Worm (Caenorhabditis elegans) whole organism, L4 larva: Measurements from ENCODE around the gene dgtr-1.

ENCODE experiments used
- F10B5.3 ChIP-seq: sonication (generic microtip); optimal IDR thresholded peaks from 2 replicates; lab custom pipeline; 2016; ENCODE audit warnings: mild to moderate bottlenecking, missing genetic modification characterization, missing compliant biosample characterization
- T20F7.1 ChIP-seq: fragments of 200-800 bp; sonication (Bioruptor generic); optimal IDR thresholded peaks from 2 replicates; lab custom pipeline; 2018; ENCODE audit warnings: mild to moderate bottlenecking, missing genetic modification characterization, missing compliant biosample characterization
- Y75B8A.6 ChIP-seq: fragments of 200-800 bp; sonication (Bioruptor generic); IDR thresholded peaks from 2 replicates; pipeline ENCODE4 v1.3.6; 2022; ENCODE audit warnings: missing genetic modification reagents, missing genetic modification characterization, missing compliant biosample characterization
- ZK546.5 ChIP-seq, 2 experiments: sonication (generic microtip); optimal IDR thresholded peaks; 2 replicates each; lab custom pipeline; 2017; ENCODE audit warnings: missing biosample characterization in 2 of 2, missing genetic modification characterization in 2 of 2
- aha-1 ChIP-seq: fragments of 150-350 bp; peaks from one replicate; lab custom pipeline; 2014; ENCODE audit warnings: missing biosample characterization, missing genetic modification characterization
- aly-2 ChIP-seq: sonication (generic microtip); optimal IDR thresholded peaks from 2 replicates; lab custom pipeline; 2018; ENCODE audit warnings: missing biosample characterization, missing genetic modification characterization
- ama-1 ChIP-seq: fragments of 150-350 bp; optimal IDR thresholded peaks from 2 replicates; lab custom pipeline; 2014; ENCODE audit warnings: inconsistent platforms, mixed read lengths
- ceh-20 ChIP-seq: fragments of 200-800 bp; sonication (Bioruptor generic); IDR thresholded peaks from 2 replicates; pipeline ENCODE4 v1.3.6; 2022; ENCODE audit warnings: missing genetic modification reagents, missing genetic modification characterization, missing compliant biosample characterization
- ceh-44 ChIP-seq: fragments of 200-800 bp; sonication (Bioruptor generic); IDR thresholded peaks from 2 replicates; pipeline ENCODE4 v1.3.6; 2022; ENCODE audit warnings: missing genetic modification reagents, missing genetic modification characterization, missing compliant biosample characterization
- ceh-62 ChIP-seq: sonication (generic microtip); optimal IDR thresholded peaks from 2 replicates; lab custom pipeline; 2017; ENCODE audit warnings: missing biosample characterization, missing genetic modification characterization
- cey-2 ChIP-seq: sonication (generic microtip); optimal IDR thresholded peaks from 3 replicates; lab custom pipeline; 2017; ENCODE audit warnings: missing genetic modification characterization, mild to moderate bottlenecking, missing compliant biosample characterization, antibody characterized with exemption, borderline replicate concordance; ENCODE audit not compliant: insufficient read depth
- ctbp-1 ChIP-seq: fragments of 200-800 bp; sonication (Bioruptor generic); IDR thresholded peaks from 2 replicates; pipeline ENCODE4 v1.3.6; 2022; ENCODE audit warnings: missing genetic modification reagents, missing genetic modification characterization, missing compliant biosample characterization
- daf-12 ChIP-seq: fragments of 150-350 bp; optimal IDR thresholded peaks from 2 replicates; lab custom pipeline; 2014; ENCODE audit warnings: missing biosample characterization, missing genetic modification reagents, missing genetic modification characterization
- dmd-8 ChIP-seq: fragments of 200-800 bp; sonication (Bioruptor generic); IDR thresholded peaks from 2 replicates; pipeline ENCODE4 v1.3.6; 2022; ENCODE audit warnings: missing genetic modification characterization, missing compliant biosample characterization
- dpl-1 ChIP-seq: fragments of 150-350 bp; optimal IDR thresholded peaks from 2 replicates; lab custom pipeline; 2014; ENCODE audit warnings: missing biosample characterization, missing genetic modification reagents, missing genetic modification characterization
- duxl-1 ChIP-seq: sonication (generic microtip); optimal IDR thresholded peaks from 2 replicates; lab custom pipeline; 2016; ENCODE audit warnings: mild to moderate bottlenecking, missing genetic modification characterization, moderate library complexity, missing compliant biosample characterization; ENCODE audit not compliant: poor library complexity
- egl-43 ChIP-seq: fragments of 200-800 bp; sonication (Bioruptor generic); IDR thresholded peaks from 2 replicates; pipeline ENCODE4 v1.3.6; 2022; ENCODE audit warnings: missing genetic modification reagents, missing genetic modification characterization, missing compliant biosample characterization
- fos-1 ChIP-seq: fragments of 150-350 bp; optimal IDR thresholded peaks from 2 replicates; lab custom pipeline; 2014; ENCODE audit warnings: missing biosample characterization, missing genetic modification characterization
- gei-8 ChIP-seq: fragments of 200-800 bp; sonication (Bioruptor generic); optimal IDR thresholded peaks from 2 replicates; lab custom pipeline; 2018; ENCODE audit warnings: mild to moderate bottlenecking, missing genetic modification characterization, missing compliant biosample characterization
- hif-1 ChIP-seq, 2 experiments: sonication (generic microtip); optimal IDR thresholded peaks; 2 replicates each; lab custom pipeline; 2016 to 2017; ENCODE audit warnings: missing compliant biosample characterization in 2 of 2, missing genetic modification characterization in 2 of 2, missing genetic modification reagents in 2 of 2, missing genotype in 2 of 2, mild to moderate bottlenecking in 1 of 2
- hlh-30 ChIP-seq: sonication (generic microtip); optimal IDR thresholded peaks from 2 replicates; lab custom pipeline; 2017; ENCODE audit warnings: antibody characterized with exemption, mild to moderate bottlenecking, missing genetic modification characterization, missing compliant biosample characterization; ENCODE audit not compliant: insufficient read depth
- hmg-1.1 ChIP-seq: fragments of 200-800 bp; sonication (Bioruptor generic); IDR thresholded peaks from 2 replicates; pipeline ENCODE4 v1.3.6; 2022; ENCODE audit warnings: missing genetic modification reagents, missing genetic modification characterization, missing compliant biosample characterization
- jun-1 ChIP-seq: fragments of 150-350 bp; optimal IDR thresholded peaks from 2 replicates; lab custom pipeline; 2014; ENCODE audit warnings: missing biosample characterization, missing genetic modification reagents, missing genetic modification characterization
- lim-7 ChIP-seq: fragments of 200-800 bp; sonication (Bioruptor generic); IDR thresholded peaks from 2 replicates; pipeline ENCODE4 v1.3.6; 2022; ENCODE audit warnings: missing genetic modification characterization, missing compliant biosample characterization
- lin-39 ChIP-seq: fragments of 150-350 bp; optimal IDR thresholded peaks from 2 replicates; lab custom pipeline; 2014; ENCODE audit warnings: missing biosample characterization, missing genetic modification reagents, missing genetic modification characterization
- lir-3 ChIP-seq: sonication (generic microtip); optimal IDR thresholded peaks from 2 replicates; lab custom pipeline; 2016; ENCODE audit warnings: mild to moderate bottlenecking, missing genetic modification characterization, missing compliant biosample characterization
- madf-9 ChIP-seq: fragments of 200-800 bp; sonication (Bioruptor generic); conservative IDR thresholded peaks from 2 replicates; pipeline ENCODE4 v1.3.6; 2022; ENCODE audit warnings: missing genetic modification reagents, missing genetic modification characterization, missing compliant biosample characterization
- mdl-1 ChIP-seq, 2 experiments: fragments of 150-350 bp in 1 of 2; sonication (generic microtip) in 1 of 2; optimal IDR thresholded peaks; 2 replicates each; lab custom pipeline; 2014 to 2017; ENCODE audit warnings: missing biosample characterization in 2 of 2, missing genetic modification characterization in 2 of 2
- mep-1 ChIP-seq: fragments of 150-350 bp; sonication (generic microtip); optimal IDR thresholded peaks from 3 replicates; lab custom pipeline; 2014; ENCODE audit warnings: missing biosample characterization, missing genetic modification characterization
- mes-2 ChIP-seq: sonication (generic microtip); optimal IDR thresholded peaks from 2 replicates; lab custom pipeline; 2016; ENCODE audit warnings: missing genotype, mild to moderate bottlenecking, missing genetic modification characterization, missing compliant biosample characterization; ENCODE audit not compliant: poor library complexity, severe bottlenecking
- mxl-3 ChIP-seq: fragments of 200-800 bp; sonication (Bioruptor generic); optimal IDR thresholded peaks from 2 replicates; lab custom pipeline; 2018; ENCODE audit warnings: mild to moderate bottlenecking, missing genetic modification characterization, missing compliant biosample characterization
- nhr-102 ChIP-seq: sonication (generic microtip); optimal IDR thresholded peaks from 2 replicates; lab custom pipeline; 2016; ENCODE audit warnings: mild to moderate bottlenecking, missing genetic modification characterization, moderate library complexity, missing compliant biosample characterization
- nhr-11 ChIP-seq: fragments of 150-350 bp; optimal IDR thresholded peaks from 2 replicates; lab custom pipeline; 2014; ENCODE audit warnings: missing biosample characterization, missing genetic modification characterization
- nhr-237 ChIP-seq: sonication (generic microtip); optimal IDR thresholded peaks from 2 replicates; lab custom pipeline; 2017; ENCODE audit warnings: missing biosample characterization, missing genetic modification characterization
- nhr-25 ChIP-seq: sonication (generic microtip); optimal IDR thresholded peaks from 2 replicates; lab custom pipeline; 2017; ENCODE audit warnings: missing genetic modification characterization, mild to moderate bottlenecking, missing compliant biosample characterization, antibody characterized with exemption, moderate library complexity, borderline replicate concordance; ENCODE audit not compliant: insufficient read depth
- nhr-28 ChIP-seq: fragments of 150-350 bp; optimal IDR thresholded peaks from 2 replicates; lab custom pipeline; 2014; ENCODE audit warnings: missing biosample characterization, missing genetic modification characterization
- nhr-42 ChIP-seq: fragments of 200-800 bp; sonication (Bioruptor generic); IDR thresholded peaks from 2 replicates; pipeline ENCODE4 v1.3.6; 2022; ENCODE audit warnings: missing genetic modification characterization, missing compliant biosample characterization
- nhr-48 ChIP-seq: sonication (generic microtip); optimal IDR thresholded peaks from 2 replicates; lab custom pipeline; 2016; ENCODE audit warnings: mild to moderate bottlenecking, missing genetic modification characterization, missing compliant biosample characterization
- php-3 ChIP-seq: fragments of 200-800 bp; sonication (Bioruptor generic); IDR thresholded peaks from 2 replicates; pipeline ENCODE4 v1.3.6; 2022; ENCODE audit warnings: missing genetic modification reagents, missing genetic modification characterization, missing compliant biosample characterization
- pqm-1 ChIP-seq: sonication (generic microtip); optimal IDR thresholded peaks from 2 replicates; lab custom pipeline; 2017; ENCODE audit warnings: missing biosample characterization, missing genetic modification characterization
- snpc-4 ChIP-seq: fragments of 150-350 bp; optimal IDR thresholded peaks from 2 replicates; lab custom pipeline; 2014; ENCODE audit warnings: missing biosample characterization, missing genetic modification characterization
- spr-1 ChIP-seq: sonication (generic microtip); optimal IDR thresholded peaks from 2 replicates; lab custom pipeline; 2016; ENCODE audit warnings: mild to moderate bottlenecking, missing genetic modification characterization, missing compliant biosample characterization
- vab-7 ChIP-seq: fragments of 200-800 bp; sonication (Bioruptor generic); IDR thresholded peaks from 2 replicates; pipeline ENCODE4 v1.3.6; 2022; ENCODE audit warnings: missing genetic modification reagents, missing genetic modification characterization, missing compliant biosample characterization
- zag-1 ChIP-seq: fragments of 150-350 bp; optimal IDR thresholded peaks from 2 replicates; lab custom pipeline; 2014; ENCODE audit warnings: missing biosample characterization, missing genetic modification characterization
- zfp-3 ChIP-seq: fragments of 200-800 bp; sonication (Bioruptor generic); conservative IDR thresholded peaks from 2 replicates; pipeline ENCODE4 v1.3.6; 2022; ENCODE audit warnings: missing genetic modification reagents, missing genetic modification characterization, missing compliant biosample characterization

Gene dgtr-1

ce11 chrV:6516491-6517304 lies 19.8 kb downstream of the dgtr-1 start, which contains the start of gene mdh-1 (continued):
- TF ChIP-seq madf-9 (GFP tag; lab: Robert Waterston, UW) (0 out of 2 replicates have a peak, but pooled peaks have one; percentile 5), duxl-1 (no peak), zfp-3 (GFP tag; lab: Robert Waterston, UW) (peak; percentile 13; the same call in 1 of the 2 replicates), nhr-237 (tag; lab: Kevin White, UChicago) (no peak), lim-7 (GFP tag; lab: Robert Waterston, UW) (0 out of 2 replicates have a peak, but pooled peaks have one; percentile 25), egl-43 (no peak), aha-1 (tag; lab: Kevin White, UChicago) (peak; percentile 92), dpl-1 (GFP tag; lab: Kevin White, UChicago) (peak; percentile 39), hif-1 (tag; optimal IDR thresholded peaks at IDR 0.05; lab: Kevin White, UChicago) (no peak), mep-1 (tag; lab: Kevin White, UChicago) (peak; percentile 12), mdl-1 (tag; optimal IDR thresholded peaks at IDR 0.05; lab: Kevin White, UChicago) (no peak), aly-2 (tag; lab: Kevin White, UChicago) (no peak), ZK546.5 (tag; optimal IDR thresholded peaks at IDR 0.05; lab: Kevin White, UChicago) (no peak), jun-1 (tag; lab: Kevin White, UChicago) (no peak), pqm-1 (tag; lab: Kevin White, UChicago) (peak; percentile 10), daf-12 (tag; lab: Kevin White, UChicago) (no peak), fos-1 (tag; lab: Kevin White, UChicago) (no peak), ceh-44 (GFP tag; lab: Robert Waterston, UW) (no peak), lin-39 (tag; lab: Kevin White, UChicago) (no peak), vab-7 (GFP tag; lab: Robert Waterston, UW) (no peak), T20F7.1 (no peak), lir-3 (tag; lab: Kevin White, UChicago) (no peak), Y75B8A.6 (GFP tag; lab: Robert Waterston, UW) (no peak), ceh-62 (tag; lab: Kevin White, UChicago) (no peak)

- TF ChIP-seq nhr-25 (tag; lab: Kevin White, UChicago) = peak; percentile 90
- no peak for TF ChIP-seq mes-2 (tag; lab: Kevin White, UChicago)
- no peak for TF ChIP-seq F10B5.3 (tag; lab: Kevin White, UChicago)
- TF ChIP-seq hif-1 (tag; optimal IDR thresholded peaks at IDR 0.05; lab: Kevin White, UChicago) = peak; percentile 85 to 99
- no peak for TF ChIP-seq nhr-102 (tag; lab: Kevin White, UChicago)
- TF ChIP-seq nhr-11 (tag; lab: Kevin White, UChicago) = no peak
- no peak for TF ChIP-seq nhr-42 (GFP tag; lab: Robert Waterston, UW)
- no peak for TF ChIP-seq lin-39 (tag; lab: Kevin White, UChicago)
- TF ChIP-seq ctbp-1 (GFP tag; lab: Robert Waterston, UW) = 0 out of 2 replicates have a peak, but pooled peaks have one; percentile 21
- TF ChIP-seq gei-8 (GFP tag; lab: Kevin White, UChicago) = no peak
- peak; percentile 56; the same call in 1 of the 2 replicates for TF ChIP-seq ceh-20 (GFP tag; lab: Robert Waterston, UW)
- TF ChIP-seq mdl-1 (tag; optimal IDR thresholded peaks at IDR 0.05; lab: Kevin White, UChicago) = peak in 1 of 2 experiments; percentile 63
- TF ChIP-seq aha-1 (tag; lab: Kevin White, UChicago) = peak; percentile 99
- TF ChIP-seq hmg-1.1 = no peak
- TF ChIP-seq mxl-3 = peak; percentile 47
- TF ChIP-seq hlh-30 (tag; lab: Kevin White, UChicago) = peak; percentile 93
- TF ChIP-seq nhr-48 (tag; lab: Kevin White, UChicago) = peak; percentile 35
- TF ChIP-seq aly-2 (tag; lab: Kevin White, UChicago) = no peak
- peak; percentile 47 for TF ChIP-seq cey-2 (tag; lab: Kevin White, UChicago)
- peak; percentile 88 for TF ChIP-seq ama-1 (lab: Kevin White, UChicago)
- no peak for TF ChIP-seq snpc-4 (tag; lab: Kevin White, UChicago)
- TF ChIP-seq zag-1 = no peak
- 0 out of 2 replicates have a peak, but pooled peaks have one; percentile 18 for TF ChIP-seq php-3 (GFP tag; lab: Robert Waterston, UW)
- TF ChIP-seq nhr-28 (tag; lab: Kevin White, UChicago) = peak; percentile 38
- no peak for TF ChIP-seq spr-1 (tag; lab: Kevin White, UChicago)
- TF ChIP-seq mep-1 (tag; lab: Kevin White, UChicago) = peak; percentile 81
- TF ChIP-seq dmd-8 (GFP tag; lab: Robert Waterston, UW) = no peak
Observed at ce11 chrV:6517305-6518224, 20.7 kb downstream of the dgtr-1 start.
